Fruit fly (Drosophila melanogaster): Measurements from ENCODE around the gene CG9692.

CG9692 gene

dm6 chr3L:16711430-16712228, 6.9 kb downstream of the CG9692 start, which contains the start of the genes CG43954, Lasp and Dab:
TSS of gene CG43954 (minus strand) at chr3L:16711677.
TSS of gene Lasp (minus strand) at chr3L:16711677.
TSS of gene Dab (plus strand) at chr3L:16712126.
- TF ChIP-seq noc (tag; optimal IDR thresholded peaks at IDR 0.05), result no peak

DNA sequence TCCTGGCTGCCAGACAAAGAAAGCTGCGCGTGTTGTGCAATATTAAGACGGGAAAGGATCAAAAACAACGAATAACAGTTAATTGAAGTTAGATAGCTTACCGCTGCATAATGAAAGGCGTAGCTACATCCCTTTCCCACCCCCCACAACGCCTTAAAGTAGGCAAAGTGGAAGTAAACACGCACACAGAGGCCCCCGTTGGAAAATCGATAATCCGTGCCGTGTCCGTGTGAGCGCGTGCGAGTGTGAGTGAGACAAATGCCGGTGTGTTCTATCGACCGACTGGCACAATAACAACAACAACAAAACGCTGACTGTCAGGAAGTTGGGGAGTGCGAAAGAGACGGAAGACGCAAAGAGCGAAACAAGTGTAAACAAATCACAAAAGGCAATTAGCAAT, 7.6 kb downstream of the CG9692 start:
- TF ChIP-seq noc (tag; optimal IDR thresholded peaks at IDR 0.05), result no peak

DNA sequence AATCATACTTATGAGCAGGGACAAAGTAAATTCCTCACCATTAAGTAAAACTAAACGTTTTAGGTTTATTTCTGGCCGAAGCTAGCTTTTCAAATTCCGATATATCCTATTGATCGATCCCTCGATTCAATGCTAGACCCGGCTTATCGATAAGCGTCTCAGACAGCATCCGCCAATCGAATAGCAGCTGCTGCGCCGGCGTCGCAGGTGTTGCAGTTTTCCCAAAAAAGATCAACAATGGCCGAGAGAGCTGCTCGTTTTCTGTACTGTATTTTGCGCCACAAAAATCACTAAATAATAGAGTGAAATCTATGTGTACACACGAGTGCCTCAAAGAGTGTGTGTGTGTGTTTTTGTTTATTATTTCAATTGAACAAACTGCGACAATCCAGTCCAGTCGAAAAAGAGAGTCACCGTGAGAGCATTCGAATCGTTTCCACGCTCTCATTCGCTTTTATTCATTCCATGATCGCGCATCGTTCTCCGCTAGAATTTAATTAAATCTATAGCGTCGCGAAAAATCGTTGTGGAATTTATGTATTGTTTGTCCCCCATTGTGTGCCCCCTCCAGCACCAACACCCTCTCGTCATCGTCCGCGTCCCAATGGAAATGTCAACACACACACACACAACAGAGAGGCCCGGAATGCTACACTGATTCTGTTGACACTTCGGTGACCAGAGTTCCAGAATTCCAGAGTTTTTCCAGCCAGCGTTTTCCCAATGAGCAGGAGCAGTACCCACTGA, 8.8 kb downstream of the CG9692 start:
- no peak for TF ChIP-seq noc (tag; optimal IDR thresholded peaks at IDR 0.05)

dm6 chr3L:16714193-16714538, 9.4 kb downstream of the CG9692 start:
- TF ChIP-seq noc (tag; optimal IDR thresholded peaks at IDR 0.05), result peak; percentile 69

- no peak for TF ChIP-seq noc (tag; optimal IDR thresholded peaks at IDR 0.05)
Measured at dm6 chr3L:16724561-16724960, 19.8 kb downstream of the CG9692 start, which contains the start of gene CG13031. TSS of gene CG13031 (plus strand) at chr3L:16724861.

DNA sequence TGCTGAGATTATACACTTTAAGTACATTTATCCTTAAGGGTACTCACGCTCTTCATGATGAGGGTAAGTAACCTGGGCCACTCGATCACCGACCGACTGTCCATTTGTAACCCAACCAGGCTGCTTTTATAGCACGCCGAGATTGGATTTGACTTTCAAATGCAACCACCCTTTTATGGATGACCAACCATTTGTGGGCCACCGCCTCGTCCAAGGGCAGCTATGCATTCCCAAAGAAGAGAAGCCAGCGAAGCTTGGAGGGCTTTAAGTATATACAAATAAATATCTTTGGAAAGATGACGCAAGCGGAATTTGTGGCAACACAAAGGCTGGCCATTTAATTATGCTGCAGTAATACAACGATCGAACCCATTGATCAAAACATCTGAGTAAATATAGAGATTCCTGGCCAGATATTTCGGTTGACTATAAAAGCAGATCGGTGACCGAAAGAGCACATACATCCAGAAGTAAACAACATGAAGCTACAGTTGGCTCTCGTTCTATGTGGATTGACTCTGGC, 21.4 kb downstream of the CG9692 start, which contains the start of the genes CG13026 and PGRP-SB2:
Gene CG13026 (minus strand): TSS at position 101 of the 523 bp plus-strand sequence.
Gene PGRP-SB2 (plus strand): TSS at position 473 of the 523 bp plus-strand sequence.
- TF ChIP-seq noc (tag; optimal IDR thresholded peaks at IDR 0.05), result no peak

DNA sequence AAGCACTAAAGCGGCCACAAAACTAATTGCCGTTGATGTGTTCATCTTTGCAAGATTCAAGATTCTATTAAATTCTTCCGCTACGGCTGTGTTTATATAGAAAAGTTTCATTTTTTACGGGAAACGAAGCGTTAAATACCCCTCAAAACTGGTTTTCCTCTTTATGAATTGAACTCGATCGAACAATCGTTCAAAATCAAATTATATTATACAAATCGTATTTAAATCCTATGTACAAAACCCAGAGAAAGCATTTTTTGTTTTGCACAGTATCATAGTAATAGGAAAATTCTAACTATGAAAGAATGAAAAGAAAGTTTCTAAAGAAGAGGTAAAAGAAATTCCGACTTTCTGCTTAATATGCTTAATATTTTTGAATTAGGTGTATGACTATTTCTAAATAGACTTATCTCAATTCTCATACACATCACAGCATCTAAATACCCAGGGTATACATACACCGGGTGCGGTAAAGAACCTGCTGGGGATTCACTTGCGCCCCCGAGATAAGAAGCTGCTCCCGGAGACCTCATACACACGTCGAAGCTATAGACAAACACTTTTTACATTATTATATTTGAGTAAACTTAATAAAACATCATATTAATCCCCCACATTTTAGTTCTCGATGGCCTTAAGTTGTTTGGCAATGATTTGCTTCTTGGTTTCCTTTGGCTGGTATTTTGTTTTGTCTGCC, 23.3 kb downstream of the CG9692 start, which contains the start of gene PGRP-SB1:
Gene PGRP-SB1 (minus strand): TSS at position 51 of the 697 bp plus-strand sequence.
- peak; percentile 42 for TF ChIP-seq noc (tag; optimal IDR thresholded peaks at IDR 0.05)

dm6 chr3L:16730645-16731044, 25.9 kb downstream of the CG9692 start, which contains the start of gene Dbp73D:
TSS of gene Dbp73D (minus strand) at chr3L:16730818.
- TF ChIP-seq noc (tag; optimal IDR thresholded peaks at IDR 0.05), result no peak

- no peak for TF ChIP-seq noc (tag; optimal IDR thresholded peaks at IDR 0.05)
Measured at dm6 chr3L:16733246-16733645, 28.5 kb downstream of the CG9692 start, which contains the start of gene CG9701. TSS of gene CG9701 (plus strand) at chr3L:16733546.

dm6 chr3L:16741660-16742059, 36.9 kb downstream of the CG9692 start:
- TF ChIP-seq noc (tag; optimal IDR thresholded peaks at IDR 0.05), result no peak

dm6 chr3L:16743906-16744704, 39.3 kb downstream of the CG9692 start:
- no peak for TF ChIP-seq noc (tag; optimal IDR thresholded peaks at IDR 0.05)

dm6 chr3L:16746586-16747383, 42.0 kb downstream of the CG9692 start:
- no peak for TF ChIP-seq noc (tag; optimal IDR thresholded peaks at IDR 0.05)

dm6 chr3L:16748343-16748742, 43.6 kb downstream of the CG9692 start:
- no peak for TF ChIP-seq noc (tag; optimal IDR thresholded peaks at IDR 0.05)

DNA sequence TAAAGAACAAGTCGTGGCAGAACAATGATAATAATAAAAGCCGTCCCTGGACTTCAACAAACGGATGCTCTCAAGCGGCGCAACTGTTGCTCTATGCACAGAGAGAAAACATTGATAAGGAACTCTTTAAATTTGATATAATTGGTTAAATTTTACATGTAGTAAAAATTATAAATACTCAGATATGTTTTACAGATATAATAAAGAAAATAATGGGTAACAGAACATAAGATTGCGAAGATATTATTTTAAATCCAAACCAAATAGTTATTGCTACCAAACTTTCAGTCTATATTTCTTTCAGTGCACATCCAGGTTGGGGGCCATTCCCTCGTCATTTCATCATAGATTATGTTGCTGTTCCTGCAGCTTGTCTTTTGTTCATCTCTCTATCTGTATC, 45.0 kb downstream of the CG9692 start:
- TF ChIP-seq noc (tag; optimal IDR thresholded peaks at IDR 0.05), result no peak
